Worm (Caenorhabditis elegans) whole organism, L4 larva: ENCODE data around the gene unc-8.

Source experiments
- F10B5.3 ChIP-seq: sonication (generic microtip); optimal IDR thresholded peaks from 2 replicates; lab custom pipeline; 2016; ENCODE audit warnings: mild to moderate bottlenecking, missing genetic modification characterization, missing compliant biosample characterization
- R02D3.7 ChIP-seq: fragments of 150-350 bp; sonication (generic microtip); optimal IDR thresholded peaks from 3 replicates; lab custom pipeline; 2014; ENCODE audit warnings: missing biosample characterization, missing genetic modification characterization
- Y5F2A.4 ChIP-seq: fragments of 200-800 bp; sonication (Bioruptor generic); optimal IDR thresholded peaks from 2 replicates; lab custom pipeline; 2018; ENCODE audit warnings: mild to moderate bottlenecking, missing genetic modification characterization, missing compliant biosample characterization
- daf-16 ChIP-seq, 3 experiments: sonication (generic microtip); optimal IDR thresholded peaks; 2 replicates each; lab custom pipeline; 2016 to 2017; ENCODE audit warnings: missing genetic modification characterization in 3 of 3, missing genetic modification reagents in 3 of 3, mild to moderate bottlenecking in 2 of 3, missing compliant biosample characterization in 2 of 3, missing biosample characterization in 1 of 3, moderate library complexity in 1 of 3
- egl-27 ChIP-seq: sonication (generic microtip); optimal IDR thresholded peaks from 3 replicates; lab custom pipeline; 2017; ENCODE audit warnings: missing biosample characterization, missing genetic modification reagents, missing genetic modification characterization
- fos-1 ChIP-seq: fragments of 150-350 bp; optimal IDR thresholded peaks from 2 replicates; lab custom pipeline; 2014; ENCODE audit warnings: missing biosample characterization, missing genetic modification characterization
- lin-13 ChIP-seq: fragments of 150-350 bp; optimal IDR thresholded peaks from 2 replicates; lab custom pipeline; 2014; ENCODE audit warnings: missing biosample characterization, missing genetic modification reagents, missing genetic modification characterization
- mes-2 ChIP-seq: sonication (generic microtip); optimal IDR thresholded peaks from 2 replicates; lab custom pipeline; 2016; ENCODE audit warnings: missing genotype, mild to moderate bottlenecking, missing genetic modification characterization, missing compliant biosample characterization; ENCODE audit not compliant: poor library complexity, severe bottlenecking
- nhr-76 ChIP-seq: fragments of 150-350 bp; optimal IDR thresholded peaks from 2 replicates; lab custom pipeline; 2014; ENCODE audit warnings: missing biosample characterization, missing genetic modification characterization
- pqm-1 ChIP-seq: sonication (generic microtip); optimal IDR thresholded peaks from 2 replicates; lab custom pipeline; 2017; ENCODE audit warnings: missing biosample characterization, missing genetic modification characterization
- snpc-4 ChIP-seq: fragments of 150-350 bp; optimal IDR thresholded peaks from 2 replicates; lab custom pipeline; 2014; ENCODE audit warnings: missing biosample characterization, missing genetic modification characterization
- ztf-11 ChIP-seq: fragments of 150-350 bp; optimal IDR thresholded peaks from 2 replicates; lab custom pipeline; 2014; ENCODE audit warnings: missing biosample characterization, missing genetic modification characterization

- TF ChIP-seq lin-13 (no peak), snpc-4 (tag; lab: Kevin White, UChicago) (no peak), Y5F2A.4 (GFP tag; lab: Kevin White, UChicago) (no peak), daf-16 (GFP tag; optimal IDR thresholded peaks at IDR 0.05; lab: Kevin White, UChicago) (no peak), daf-16 (tag; optimal IDR thresholded peaks at IDR 0.05; lab: Kevin White, UChicago) (no peak), mes-2 (tag; lab: Kevin White, UChicago) (no peak), pqm-1 (no peak), fos-1 (tag; lab: Kevin White, UChicago) (no peak), F10B5.3 (tag; lab: Kevin White, UChicago) (no peak), R02D3.7 (tag; lab: Kevin White, UChicago) (no peak), nhr-76 (tag; lab: Kevin White, UChicago) (no peak), ztf-11 (tag; lab: Kevin White, UChicago) (no peak), egl-27 (tag; lab: Kevin White, UChicago) (no peak)
Measured at ce11 chrIV:7171222-7171621, 25.7 kb upstream of the unc-8 start, which contains the start of gene str-220.
